Worm (Caenorhabditis elegans): ENCODE data around the gene srv-8.

ce11 chrV:13380980-13381379 is 39.6 kb downstream of the srv-8 start, which contains the start of gene cpz-2:
- no peak for TF ChIP-seq ama-1 (optimal IDR thresholded peaks at IDR 0.05)
- TF ChIP-seq elt-3 (tag; optimal IDR thresholded peaks at IDR 0.05), result no peak
- TF ChIP-seq zag-1 (tag; optimal IDR thresholded peaks at IDR 0.05), result no peak
- TF ChIP-seq nhr-237 (tag; optimal IDR thresholded peaks at IDR 0.05), result no peak
- TF ChIP-seq nhr-77 (tag; optimal IDR thresholded peaks at IDR 0.05), result no peak
- no peak for TF ChIP-seq F13H6.1 (tag; optimal IDR thresholded peaks at IDR 0.05)
- TF ChIP-seq ztf-11 (tag; optimal IDR thresholded peaks at IDR 0.05), result no peak
- peak; percentile 23 for TF ChIP-seq skn-1 (tag; optimal IDR thresholded peaks at IDR 0.05)
- TF ChIP-seq ceh-16 (tag; optimal IDR thresholded peaks at IDR 0.05), result no peak
- TF ChIP-seq nhr-10 (tag; optimal IDR thresholded peaks at IDR 0.05), result no peak
- no peak for TF ChIP-seq alr-1 (tag; optimal IDR thresholded peaks at IDR 0.05)
- TF ChIP-seq lsy-2 (tag; optimal IDR thresholded peaks at IDR 0.05), result no peak
- TF ChIP-seq gmeb-1 (tag; optimal IDR thresholded peaks at IDR 0.05), result peak; percentile 12
